Worm (Caenorhabditis elegans) whole organism, L2 larva: ENCODE results near the gene ctsa-1.2.
A peak's percentile ranks its signal among the peaks of the same experiment; 100 is the strongest.

Experiments used
- C34F6.9 ChIP-seq: fragments of 150-350 bp; optimal IDR thresholded peaks from 2 replicates; lab custom pipeline; 2014; ENCODE audit warnings: missing biosample characterization, missing genetic modification characterization
- F13H6.1 ChIP-seq: sonication (generic microtip); optimal IDR thresholded peaks from 2 replicates; lab custom pipeline; 2016; ENCODE audit warnings: missing genetic modification characterization, missing compliant biosample characterization
- R02D3.7 ChIP-seq: fragments of 150-350 bp; optimal IDR thresholded peaks from 2 replicates; lab custom pipeline; 2014; ENCODE audit warnings: missing biosample characterization, missing genetic modification characterization
- Y55F3AM.14 ChIP-seq: fragments of 200-800 bp; sonication (Bioruptor generic); optimal IDR thresholded peaks from 2 replicates; lab custom pipeline; 2018; ENCODE audit warnings: mild to moderate bottlenecking, missing genetic modification characterization, missing compliant biosample characterization
- ZK546.5 ChIP-seq: sonication (generic microtip); optimal IDR thresholded peaks from 2 replicates; lab custom pipeline; 2017; ENCODE audit warnings: missing biosample characterization, missing genetic modification characterization
- alr-1 ChIP-seq: fragments of 150-350 bp; optimal IDR thresholded peaks from 2 replicates; lab custom pipeline; 2014; ENCODE audit warnings: missing biosample characterization, missing genetic modification characterization
- aly-2 ChIP-seq: fragments of 150-350 bp; optimal IDR thresholded peaks from 2 replicates; lab custom pipeline; 2014; ENCODE audit warnings: missing biosample characterization, missing genetic modification characterization
- ama-1 ChIP-seq: fragments of 150-350 bp; optimal IDR thresholded peaks from 2 replicates; lab custom pipeline; 2018; ENCODE audit warnings: inconsistent platforms
- blmp-1 ChIP-seq: sonication (generic microtip); optimal IDR thresholded peaks from 2 replicates; lab custom pipeline; 2017; ENCODE audit warnings: missing genetic modification characterization, mild to moderate bottlenecking, missing compliant biosample characterization, antibody characterized with exemption, moderate library complexity; ENCODE audit not compliant: insufficient read depth
- ceh-16 ChIP-seq: fragments of 150-350 bp; optimal IDR thresholded peaks from 2 replicates; lab custom pipeline; 2014; ENCODE audit warnings: missing biosample characterization, missing genetic modification characterization
- ceh-82 ChIP-seq: fragments of 150-350 bp; optimal IDR thresholded peaks from 2 replicates; lab custom pipeline; 2014; ENCODE audit warnings: missing biosample characterization, missing genetic modification characterization
- crh-2 ChIP-seq: sonication (generic microtip); optimal IDR thresholded peaks from 2 replicates; lab custom pipeline; 2017; ENCODE audit warnings: missing biosample characterization, missing genetic modification characterization
- dmd-4 ChIP-seq: sonication (generic microtip); optimal IDR thresholded peaks from 2 replicates; lab custom pipeline; 2017; ENCODE audit warnings: missing biosample characterization, missing genetic modification characterization
- egl-27 ChIP-seq: sonication (generic microtip); optimal IDR thresholded peaks from 3 replicates; lab custom pipeline; 2017; ENCODE audit warnings: missing biosample characterization, missing genetic modification reagents, missing genetic modification characterization
- elt-1 ChIP-seq: fragments of 150-350 bp; optimal IDR thresholded peaks from 2 replicates; lab custom pipeline; 2014; ENCODE audit warnings: missing biosample characterization, missing genetic modification characterization
- elt-3 ChIP-seq: sonication (generic microtip); optimal IDR thresholded peaks from 2 replicates; lab custom pipeline; 2017; ENCODE audit warnings: missing biosample characterization, missing genetic modification characterization
- fos-1 ChIP-seq: fragments of 150-350 bp; optimal IDR thresholded peaks from 2 replicates; lab custom pipeline; 2014; ENCODE audit warnings: missing biosample characterization, missing genetic modification characterization
- gmeb-1 ChIP-seq: fragments of 150-350 bp; optimal IDR thresholded peaks from 2 replicates; lab custom pipeline; 2014; ENCODE audit warnings: missing biosample characterization, missing genetic modification characterization
- lin-11 ChIP-seq: fragments of 150-350 bp; sonication (generic microtip); optimal IDR thresholded peaks from 2 replicates; lab custom pipeline; 2014; ENCODE audit warnings: missing biosample characterization, missing genetic modification characterization, inconsistent platforms, mixed read lengths
- lin-13 ChIP-seq: fragments of 150-350 bp; optimal IDR thresholded peaks from 2 replicates; lab custom pipeline; 2014; ENCODE audit warnings: missing biosample characterization, missing genetic modification reagents, missing genetic modification characterization
- lin-39 ChIP-seq: fragments of 150-350 bp; optimal IDR thresholded peaks from 2 replicates; lab custom pipeline; 2014; ENCODE audit warnings: missing biosample characterization, missing genetic modification reagents, missing genetic modification characterization
- lsy-2 ChIP-seq, 2 experiments: fragments of 150-350 bp in 1 of 2; sonication (generic microtip) in 1 of 2; optimal IDR thresholded peaks; 2 replicates each; lab custom pipeline; 2014 to 2017; ENCODE audit warnings: missing biosample characterization in 2 of 2, missing genetic modification characterization in 2 of 2
- mab-5 ChIP-seq: fragments of 150-350 bp; optimal IDR thresholded peaks from 2 replicates; lab custom pipeline; 2014; ENCODE audit warnings: missing biosample characterization, missing genetic modification characterization
- mbf-1 ChIP-seq: sonication (generic microtip); optimal IDR thresholded peaks from 2 replicates; lab custom pipeline; 2017; ENCODE audit warnings: missing biosample characterization, missing genetic modification characterization
- mdl-1 ChIP-seq, 2 experiments: fragments of 150-350 bp in 1 of 2; sonication (generic microtip) in 1 of 2; optimal IDR thresholded peaks; 2 replicates each; lab custom pipeline; 2017; ENCODE audit warnings: missing biosample characterization in 2 of 2, missing genetic modification characterization in 2 of 2
- nhr-10 ChIP-seq: sonication (generic microtip); optimal IDR thresholded peaks from 2 replicates; lab custom pipeline; 2017; ENCODE audit warnings: missing biosample characterization, missing genetic modification characterization
- nhr-11 ChIP-seq: fragments of 150-350 bp; optimal IDR thresholded peaks from 2 replicates; lab custom pipeline; 2014; ENCODE audit warnings: missing biosample characterization, missing genetic modification characterization
- nhr-12 ChIP-seq: fragments of 150-350 bp; optimal IDR thresholded peaks from 2 replicates; lab custom pipeline; 2014; ENCODE audit warnings: missing biosample characterization, missing genetic modification characterization
- nhr-129 ChIP-seq: fragments of 150-350 bp; optimal IDR thresholded peaks from 2 replicates; lab custom pipeline; 2014; ENCODE audit warnings: missing biosample characterization, missing genetic modification characterization
- nhr-21 ChIP-seq: fragments of 150-350 bp; optimal IDR thresholded peaks from 2 replicates; lab custom pipeline; 2014; ENCODE audit warnings: missing biosample characterization, missing genetic modification characterization
- nhr-23 ChIP-seq: fragments of 150-350 bp; optimal IDR thresholded peaks from 2 replicates; lab custom pipeline; 2014; ENCODE audit warnings: missing biosample characterization, missing genetic modification reagents, missing genetic modification characterization
- nhr-237 ChIP-seq: fragments of 150-350 bp; optimal IDR thresholded peaks from 2 replicates; lab custom pipeline; 2014; ENCODE audit warnings: missing biosample characterization, missing genetic modification characterization
- nhr-25 ChIP-seq: fragments of 150-350 bp; sonication (generic microtip); optimal IDR thresholded peaks from 3 replicates; lab custom pipeline; 2014; ENCODE audit warnings: missing biosample characterization, missing genetic modification characterization
- nhr-6 ChIP-seq: fragments of 150-350 bp; optimal IDR thresholded peaks from 2 replicates; lab custom pipeline; 2014; ENCODE audit warnings: missing biosample characterization, missing genetic modification characterization
- nhr-77 ChIP-seq: fragments of 150-350 bp; optimal IDR thresholded peaks from 2 replicates; lab custom pipeline; 2014; ENCODE audit warnings: missing biosample characterization, missing genetic modification characterization
- peb-1 ChIP-seq: fragments of 150-350 bp; optimal IDR thresholded peaks from 2 replicates; lab custom pipeline; 2014; ENCODE audit warnings: missing biosample characterization, missing genetic modification characterization
- sem-4 ChIP-seq: fragments of 150-350 bp; optimal IDR thresholded peaks from 2 replicates; lab custom pipeline; 2014; ENCODE audit warnings: missing biosample characterization, missing genetic modification reagents, missing genetic modification characterization
- skn-1 ChIP-seq: sonication (generic microtip); optimal IDR thresholded peaks from 2 replicates; lab custom pipeline; 2017; ENCODE audit warnings: missing biosample characterization, missing genetic modification characterization
- sma-3 ChIP-seq: sonication (generic microtip); optimal IDR thresholded peaks from 2 replicates; lab custom pipeline; 2016; ENCODE audit warnings: missing genetic modification reagents, missing genetic modification characterization, missing compliant biosample characterization
- sma-9 ChIP-seq, 2 experiments: fragments of 150-350 bp in 1 of 2; sonication (generic microtip) in 1 of 2; optimal IDR thresholded peaks; 2 replicates each; lab custom pipeline; 2014 to 2016; ENCODE audit warnings: missing genetic modification characterization in 2 of 2, mild to moderate bottlenecking in 1 of 2, missing biosample characterization in 1 of 2, missing compliant biosample characterization in 1 of 2, missing genetic modification reagents in 1 of 2, moderate library complexity in 1 of 2
- snpc-4 ChIP-seq: fragments of 150-350 bp; optimal IDR thresholded peaks from 2 replicates; lab custom pipeline; 2014; ENCODE audit warnings: missing biosample characterization, missing genetic modification characterization
- unc-39 ChIP-seq: fragments of 150-350 bp; optimal IDR thresholded peaks from 2 replicates; lab custom pipeline; 2014; ENCODE audit warnings: missing biosample characterization, missing genetic modification characterization
- unc-55 ChIP-seq: fragments of 150-350 bp; sonication (generic microtip); optimal IDR thresholded peaks from 3 replicates; lab custom pipeline; 2014; ENCODE audit warnings: missing biosample characterization, missing genetic modification reagents, missing genetic modification characterization
- unc-62 ChIP-seq: fragments of 150-350 bp; optimal IDR thresholded peaks from 2 replicates; lab custom pipeline; 2014; ENCODE audit warnings: missing biosample characterization, missing genetic modification reagents, missing genetic modification characterization
- zag-1 ChIP-seq: fragments of 150-350 bp; optimal IDR thresholded peaks from 2 replicates; lab custom pipeline; 2014; ENCODE audit warnings: missing biosample characterization, missing genetic modification characterization
- ztf-1 ChIP-seq: fragments of 200-800 bp; sonication (Bioruptor generic); conservative IDR thresholded peaks from 2 replicates; pipeline ENCODE4 v1.3.6; 2022; ENCODE audit warnings: missing genetic modification characterization, missing compliant biosample characterization
- ztf-11 ChIP-seq: sonication (generic microtip); optimal IDR thresholded peaks from 2 replicates; lab custom pipeline; 2017; ENCODE audit warnings: missing biosample characterization, missing genetic modification characterization
- ztf-4 ChIP-seq: fragments of 150-350 bp; optimal IDR thresholded peaks from 2 replicates; lab custom pipeline; 2014; ENCODE audit warnings: missing biosample characterization, missing genetic modification characterization

ctsa-1.2 gene

ce11 chrII:11723904-11724303, 15.3 kb upstream of the ctsa-1.2 start, which contains the start of gene ldh-1:
TSS of gene ldh-1 (plus strand) at chrII:11724204.
- TF ChIP-seq nhr-129 (tag; lab: Kevin White, UChicago): peak; percentile 77
- TF ChIP-seq ceh-82: no peak
- no peak for TF ChIP-seq nhr-25

- TF ChIP-seq alr-1 (tag; lab: Kevin White, UChicago) (no peak), skn-1 (no peak), ztf-1 (GFP tag; lab: Robert Waterston, UW) (no peak), ztf-11 (tag; lab: Kevin White, UChicago) (no peak), ama-1 (no peak), unc-39 (no peak), lin-11 (tag; lab: Kevin White, UChicago) (no peak), crh-2 (peak; percentile 64), fos-1 (peak; percentile 10), nhr-11 (tag; lab: Kevin White, UChicago) (no peak), elt-3 (tag; lab: Kevin White, UChicago) (no peak), nhr-12 (tag; lab: Kevin White, UChicago) (no peak), peb-1 (tag; lab: Kevin White, UChicago) (no peak), aly-2 (no peak), snpc-4 (tag; lab: Kevin White, UChicago) (no peak), lsy-2 (tag; optimal IDR thresholded peaks at IDR 0.05; lab: Kevin White, UChicago) (peak in 1 of 2 experiments; percentile 65), ceh-82 (no peak), nhr-129 (tag; lab: Kevin White, UChicago) (peak; percentile 42), ztf-4 (tag; lab: Kevin White, UChicago) (no peak), zag-1 (tag; lab: Kevin White, UChicago) (peak; percentile 55), C34F6.9 (tag; lab: Kevin White, UChicago) (peak; percentile 80), ceh-16 (tag; lab: Kevin White, UChicago) (no peak), Y55F3AM.14 (GFP tag; lab: Kevin White, UChicago) (no peak), elt-1 (no peak), egl-27 (tag; lab: Kevin White, UChicago) (peak; percentile 41), mbf-1 (tag; lab: Kevin White, UChicago) (no peak), mdl-1 (tag; optimal IDR thresholded peaks at IDR 0.05; lab: Kevin White, UChicago) (peak; percentile 4 to 13), unc-62 (GFP tag; lab: Kevin White, UChicago) (no peak), F13H6.1 (peak; percentile 39), sem-4 (tag; lab: Kevin White, UChicago) (peak; percentile 65), lin-39 (tag; lab: Kevin White, UChicago) (no peak), nhr-10 (tag; lab: Kevin White, UChicago) (no peak), unc-55 (GFP tag; lab: Kevin White, UChicago) (peak; percentile 1), sma-9 (GFP tag; optimal IDR thresholded peaks at IDR 0.05; lab: Kevin White, UChicago) (peak; percentile 48), sma-9 (tag; optimal IDR thresholded peaks at IDR 0.05; lab: Kevin White, UChicago) (no peak), nhr-21 (tag; lab: Kevin White, UChicago) (no peak), lin-13 (peak; percentile 3), sma-3 (GFP tag; lab: Kevin White, UChicago) (no peak), R02D3.7 (tag; lab: Kevin White, UChicago) (no peak), gmeb-1 (no peak), nhr-77 (tag; lab: Kevin White, UChicago) (no peak), nhr-6 (tag; lab: Kevin White, UChicago) (peak; percentile 26), blmp-1 (peak; percentile 8), nhr-23 (tag; lab: Kevin White, UChicago) (no peak), nhr-237 (tag; lab: Kevin White, UChicago) (no peak), dmd-4 (tag; lab: Kevin White, UChicago) (no peak), nhr-25 (peak; percentile 52), mab-5 (tag; lab: Kevin White, UChicago) (peak; percentile 18), ZK546.5 (tag; lab: Kevin White, UChicago) (no peak)
Observed at ce11 chrII:11724362-11724761, 14.8 kb upstream of the ctsa-1.2 start.
